Fruit fly (Drosophila melanogaster): Measurements from ENCODE around the gene CG2656.
A peak's percentile ranks its signal among the peaks of the same experiment; 100 is the strongest.

CG2656 gene

dm6 chr3R:7127966-7128365 lies 16.6 kb upstream of the CG2656 start, which contains the start of gene CG10068 (continued):
- TF ChIP-seq Hmr (GFP tag; optimal IDR thresholded peaks at IDR 0.05) = peak; percentile 87
- peak; percentile 92 for TF ChIP-seq ttk (GFP tag; IDR thresholded peaks at IDR 0.05)
- TF ChIP-seq CG1529 (GFP tag; optimal IDR thresholded peaks at IDR 0.05) = peak; percentile 79
- TF ChIP-seq Trl (optimal IDR thresholded peaks at IDR 0.05) = no peak
- TF ChIP-seq Trl (GFP tag; optimal IDR thresholded peaks at IDR 0.05) = peak; percentile 92
- peak; percentile 92 for TF ChIP-seq H2.0 (GFP tag; IDR thresholded peaks at IDR 0.05)
- TF ChIP-seq crc (GFP tag; optimal IDR thresholded peaks at IDR 0.05) = peak; percentile 76
- peak in 1 of 2 experiments; percentile 57 for TF ChIP-seq insv (GFP tag; optimal IDR thresholded peaks at IDR 0.05)
- TF ChIP-seq ATbp (GFP tag; optimal IDR thresholded peaks at IDR 0.05) = peak; percentile 80
- TF ChIP-seq corto (GFP tag; optimal IDR thresholded peaks at IDR 0.05) = peak; percentile 45
- TF ChIP-seq CG8089 (GFP tag; optimal IDR thresholded peaks at IDR 0.05) = peak; percentile 78
- TF ChIP-seq disco-r (GFP tag; optimal IDR thresholded peaks at IDR 0.05) = peak; percentile 38
- peak; percentile 88 for TF ChIP-seq CG32772 (GFP tag; IDR thresholded peaks at IDR 0.05)
- peak; percentile 80; the same call in 1 of the 2 replicates for TF ChIP-seq CG16779 (GFP tag; IDR thresholded peaks at IDR 0.05)
- TF ChIP-seq Atf6 (GFP tag; IDR thresholded peaks at IDR 0.05) = peak; percentile 89
- TF ChIP-seq fu2 (GFP tag; optimal IDR thresholded peaks at IDR 0.05) = peak; percentile 71
- TF ChIP-seq Gsc (GFP tag; IDR thresholded peaks at IDR 0.05) = no peak
- TF ChIP-seq Awh (GFP tag; IDR thresholded peaks at IDR 0.05) = peak; percentile 94
- no peak for TF ChIP-seq CG7745 (tag; optimal IDR thresholded peaks at IDR 0.05)
- no peak for TF ChIP-seq pan (optimal IDR thresholded peaks at IDR 0.05)
- TF ChIP-seq pan (GFP tag; optimal IDR thresholded peaks at IDR 0.05 in 1 of 2, IDR thresholded peaks at IDR 0.05 in 1 of 2) = peak in 1 of 2 experiments; percentile 97
- no peak; the same call in 1 of the 2 replicates for TF ChIP-seq CG9215 (GFP tag; IDR thresholded peaks at IDR 0.05)
- no peak for TF ChIP-seq HLH4C (GFP tag; IDR thresholded peaks at IDR 0.05; ENCODE audit: partially characterized antibody)
- peak; percentile 84 for TF ChIP-seq Atf3 (GFP tag; optimal IDR thresholded peaks at IDR 0.05)
- peak; percentile 77 for TF ChIP-seq CG13296 (GFP tag; optimal IDR thresholded peaks at IDR 0.05)
- peak; percentile 70 for TF ChIP-seq CG12104 (GFP tag; optimal IDR thresholded peaks at IDR 0.05)
- TF ChIP-seq abd-A (tag; optimal IDR thresholded peaks at IDR 0.05) = peak; percentile 90
- TF ChIP-seq croc (GFP tag; conservative IDR thresholded peaks at IDR 0.05) = peak; percentile 77
- TF ChIP-seq CG10565 (GFP tag; optimal IDR thresholded peaks at IDR 0.05) = peak; percentile 69
- peak; percentile 84 for TF ChIP-seq nau (GFP tag; optimal IDR thresholded peaks at IDR 0.05)
- peak; percentile 82 for TF ChIP-seq PHDP (tag; optimal IDR thresholded peaks at IDR 0.05)
- TF ChIP-seq zen2 (GFP tag; IDR thresholded peaks at IDR 0.05; ENCODE audit: partially characterized antibody) = 0 out of 3 replicates have a peak, but pooled peaks have one; percentile 6
- peak; percentile 22 for TF ChIP-seq Usf (GFP tag; optimal IDR thresholded peaks at IDR 0.05)
- peak; percentile 89 for TF ChIP-seq CG14014 (GFP tag; IDR thresholded peaks at IDR 0.05)
- TF ChIP-seq pfk (GFP tag; optimal IDR thresholded peaks at IDR 0.05) = no peak
- TF ChIP-seq Rx (GFP tag; IDR thresholded peaks at IDR 0.05) = peak; percentile 90
- TF ChIP-seq Fer3 (tag; optimal IDR thresholded peaks at IDR 0.05) = peak; percentile 83
- TF ChIP-seq Deaf1 (tag; optimal IDR thresholded peaks at IDR 0.05) = peak; percentile 55
- TF ChIP-seq sob (GFP tag; IDR thresholded peaks at IDR 0.05) = peak; percentile 88
- TF ChIP-seq CG8478 (optimal IDR thresholded peaks at IDR 0.05) = no peak
- TF ChIP-seq ems (GFP tag; optimal IDR thresholded peaks at IDR 0.05) = peak; percentile 88
- no peak for TF ChIP-seq ato (GFP tag; IDR thresholded peaks at IDR 0.05; ENCODE audit: partially characterized antibody)
- peak; percentile 91 for TF ChIP-seq CG12744 (GFP tag; optimal IDR thresholded peaks at IDR 0.05)
- TF ChIP-seq oc (tag; optimal IDR thresholded peaks at IDR 0.05) = peak; percentile 91
- TF ChIP-seq jing (GFP tag; optimal IDR thresholded peaks at IDR 0.05) = peak; percentile 72
- TF ChIP-seq CG7928 (GFP tag; optimal IDR thresholded peaks at IDR 0.05) = peak; percentile 38
- peak; percentile 90 for TF ChIP-seq CG13775 (GFP tag; optimal IDR thresholded peaks at IDR 0.05)
- peak; percentile 90 for TF ChIP-seq gsb-n (tag; optimal IDR thresholded peaks at IDR 0.05)
- peak; percentile 76 for TF ChIP-seq CG30431 (GFP tag; optimal IDR thresholded peaks at IDR 0.05)
- TF ChIP-seq shn (GFP tag; optimal IDR thresholded peaks at IDR 0.05) = peak; percentile 81
- TF ChIP-seq lab (GFP tag; optimal IDR thresholded peaks at IDR 0.05) = peak; percentile 94
- peak; percentile 87 for TF ChIP-seq bcd (GFP tag; optimal IDR thresholded peaks at IDR 0.05)
